Worm (Caenorhabditis elegans): ENCODE measurements around the gene npl-10.

DNA sequence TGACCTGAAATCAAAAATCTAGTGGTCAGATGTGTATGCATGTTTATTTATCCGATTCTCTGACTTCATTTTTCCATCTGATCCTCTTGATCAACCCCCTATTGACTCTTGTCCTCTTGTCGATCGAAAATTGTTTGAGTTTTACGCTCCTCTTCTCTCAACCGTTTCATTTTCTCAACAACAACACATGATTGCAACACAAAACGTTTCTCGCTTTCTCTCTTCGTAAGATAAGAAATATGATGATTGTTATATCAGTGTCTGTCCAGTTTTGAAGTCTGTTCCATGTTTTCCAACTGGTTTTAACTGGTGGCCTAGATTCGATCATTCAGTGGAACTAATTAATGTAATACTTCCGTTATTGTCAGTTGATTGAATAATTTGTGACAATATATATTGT, 16.4 kb upstream of the npl-10 start:
- no peak for TF ChIP-seq flt-1 (GFP tag; IDR thresholded peaks at IDR 0.05)
- TF ChIP-seq med-1 (GFP tag; optimal IDR thresholded peaks at IDR 0.05; ENCODE audit: insufficient read depth) = no peak
- no peak for TF ChIP-seq ztf-29 (GFP tag; IDR thresholded peaks at IDR 0.05)
- TF ChIP-seq T22C8.4 (GFP tag; IDR thresholded peaks at IDR 0.05) = no peak
